Fruit fly (Drosophila melanogaster) whole organism, embryonic: ENCODE results near the gene tutl.

Source experiments
- Aef1 ChIP-seq: fragments of 200-800 bp; sonication (Bioruptor generic); IDR thresholded peaks from 3 replicates; pipeline ENCODE4 v1.3.6; 2022; ENCODE audit warnings: missing biosample characterization, missing genetic modification characterization
- B-H1 ChIP-seq: fragments of 200-800 bp; sonication (Bioruptor generic); IDR thresholded peaks from 3 replicates; pipeline ENCODE4 v1.3.6; 2022; ENCODE audit warnings: missing biosample characterization, missing genetic modification characterization
- Bgb ChIP-seq: fragments of 200-800 bp; sonication (Bioruptor generic); IDR thresholded peaks from 2 replicates; pipeline ENCODE4 v1.3.6; 2022; ENCODE audit warnings: missing biosample characterization, missing genetic modification characterization; ENCODE audit not compliant: partially characterized antibody
- Bteb2 ChIP-seq: fragments of 200-800 bp; sonication (Bioruptor generic); optimal IDR thresholded peaks from 2 replicates; lab custom pipeline; 2016; ENCODE audit warnings: missing biosample characterization, missing genetic modification characterization
- CG12769 ChIP-seq: fragments of 200-800 bp; sonication (Bioruptor generic); optimal IDR thresholded peaks from 2 replicates; lab custom pipeline; 2019; ENCODE audit warnings: missing biosample characterization, mild to moderate bottlenecking, missing genetic modification characterization, moderate library complexity
- CG16813 ChIP-seq: fragments of 200-800 bp; sonication (Bioruptor generic); IDR thresholded peaks from 3 replicates; pipeline ENCODE4 v1.3.6; 2022; ENCODE audit warnings: missing biosample characterization, missing genetic modification characterization; ENCODE audit not compliant: partially characterized antibody
- CG16863 ChIP-seq: fragments of 200-800 bp; sonication (Bioruptor generic); optimal IDR thresholded peaks from 3 replicates; lab custom pipeline; 2016; ENCODE audit warnings: missing biosample characterization, missing genetic modification characterization
- CG17359 ChIP-seq: fragments of 200-800 bp; sonication (Bioruptor generic); optimal IDR thresholded peaks from 3 replicates; lab custom pipeline; 2018; ENCODE audit warnings: missing biosample characterization, mild to moderate bottlenecking, missing genetic modification characterization, moderate library complexity
- CG17361 ChIP-seq: fragments of 200-800 bp; sonication (Bioruptor generic); IDR thresholded peaks from 3 replicates; pipeline ENCODE4 v1.3.6; 2022; ENCODE audit warnings: missing biosample characterization, missing genetic modification characterization
- CG30403 ChIP-seq: fragments of 200-800 bp; sonication (Bioruptor generic); optimal IDR thresholded peaks from 3 replicates; lab custom pipeline; 2016; ENCODE audit warnings: missing biosample characterization, missing genetic modification characterization
- CG32532 ChIP-seq: fragments of 200-800 bp; sonication (Bioruptor generic); IDR thresholded peaks from 2 replicates; pipeline ENCODE4 v1.3.6; 2022; ENCODE audit warnings: missing biosample characterization, missing genetic modification characterization
- CG3847 ChIP-seq: fragments of 200-800 bp; sonication (Bioruptor generic); IDR thresholded peaks from 2 replicates; pipeline ENCODE4 v1.3.6; 2022; ENCODE audit warnings: missing biosample characterization, missing genetic modification characterization
- CG3995 ChIP-seq: fragments of 200-800 bp; sonication (Bioruptor generic); optimal IDR thresholded peaks from 3 replicates; lab custom pipeline; 2016; ENCODE audit warnings: missing biosample characterization, missing genetic modification characterization
- CG42726 ChIP-seq: fragments of 200-800 bp; sonication (Bioruptor generic); IDR thresholded peaks from 2 replicates; pipeline ENCODE4 v1.3.6; 2022; ENCODE audit warnings: missing biosample characterization, missing genetic modification characterization; ENCODE audit not compliant: partially characterized antibody
- CG4360 ChIP-seq: fragments of 200-800 bp; sonication (Bioruptor generic); IDR thresholded peaks from 2 replicates; pipeline ENCODE4 v1.3.6; 2022; ENCODE audit warnings: missing biosample characterization, missing genetic modification characterization
- CG4404 ChIP-seq: fragments of 200-800 bp; sonication (Bioruptor generic); IDR thresholded peaks from 2 replicates; pipeline ENCODE4 v1.3.6; 2022; ENCODE audit warnings: missing biosample characterization, missing genetic modification characterization
- CG4424 ChIP-seq: fragments of 200-800 bp; sonication (Bioruptor generic); optimal IDR thresholded peaks from 3 replicates; lab custom pipeline; 2016; ENCODE audit warnings: missing biosample characterization, missing genetic modification characterization
- CG4730 ChIP-seq: fragments of 200-800 bp; sonication (Bioruptor generic); IDR thresholded peaks from 2 replicates; pipeline ENCODE4 v1.3.6; 2022; ENCODE audit warnings: missing biosample characterization, missing genetic modification characterization
- CG6272 ChIP-seq: fragments of 200-800 bp; sonication (Bioruptor generic); IDR thresholded peaks from 2 replicates; pipeline ENCODE4 v1.3.6; 2022; ENCODE audit warnings: missing biosample characterization, missing genetic modification characterization
- CG7839 ChIP-seq: fragments of 200-800 bp; sonication (Bioruptor generic); optimal IDR thresholded peaks from 3 replicates; lab custom pipeline; 2018; ENCODE audit warnings: missing biosample characterization, mild to moderate bottlenecking, missing genetic modification characterization, moderate library complexity
- CG8359 ChIP-seq: fragments of 200-800 bp; sonication (Bioruptor generic); optimal IDR thresholded peaks from 2 replicates; lab custom pipeline; 2017; ENCODE audit warnings: missing biosample characterization, mild to moderate bottlenecking, missing genetic modification characterization, borderline replicate concordance
- CG8388 ChIP-seq: fragments of 200-800 bp; sonication (Bioruptor generic); optimal IDR thresholded peaks from 2 replicates; lab custom pipeline; 2019; ENCODE audit warnings: missing biosample characterization, mild to moderate bottlenecking, missing genetic modification characterization, moderate library complexity
- CHES-1-like ChIP-seq: fragments of 200-800 bp; sonication (Bioruptor generic); optimal IDR thresholded peaks from 2 replicates; lab custom pipeline; 2016; ENCODE audit warnings: missing biosample characterization, missing genetic modification characterization
- D ChIP-seq, 2 experiments: fragments of 200-800 bp in 1 of 2; fragments of >200 bp in 1 of 2; sonication (Bioruptor generic) in 1 of 2; optimal IDR thresholded peaks; 2 replicates in 1 of 2; 3 replicates in 1 of 2; lab custom pipeline; 2017; ENCODE audit warnings: mild to moderate bottlenecking in 1 of 2, missing biosample characterization in 1 of 2, missing genetic modification characterization in 1 of 2, missing genetic modification reagents in 1 of 2
- Dad ChIP-seq: fragments of 200-800 bp; sonication (Bioruptor generic); optimal IDR thresholded peaks from 3 replicates; lab custom pipeline; 2016; ENCODE audit warnings: missing biosample characterization, missing genetic modification characterization
- Dref ChIP-seq: fragments of 200-800 bp; sonication (Bioruptor generic); IDR thresholded peaks from 2 replicates; pipeline ENCODE4 v1.3.6; 2022; ENCODE audit warnings: missing biosample characterization, missing genetic modification characterization
- Eip74EF ChIP-seq, 2 experiments: fragments of 200-800 bp in 1 of 2; fragments of >200 bp in 1 of 2; sonication (Bioruptor generic) in 1 of 2; optimal IDR thresholded peaks; 2 replicates each; lab custom pipeline; 2017 to 2019; ENCODE audit warnings: missing biosample characterization in 2 of 2, missing genetic modification characterization in 2 of 2, mild to moderate bottlenecking in 1 of 2, moderate library complexity in 1 of 2
- Ets65A ChIP-seq: fragments of 200-800 bp; sonication (Bioruptor generic); peaks from one replicate; lab custom pipeline; 2016; ENCODE audit warnings: missing biosample characterization, missing genetic modification characterization
- HLH54F ChIP-seq: fragments of 200-800 bp; sonication (Bioruptor generic); optimal IDR thresholded peaks from 3 replicates; lab custom pipeline; 2016; ENCODE audit warnings: missing biosample characterization, missing genetic modification characterization
- HmgD ChIP-seq: fragments of 200-800 bp; sonication (Bioruptor generic); optimal IDR thresholded peaks from 3 replicates; lab custom pipeline; 2016; ENCODE audit warnings: missing biosample characterization, missing genetic modification characterization
- Jarid2 ChIP-seq: fragments of 200-800 bp; sonication (Bioruptor generic); optimal IDR thresholded peaks from 3 replicates; lab custom pipeline; 2017; ENCODE audit warnings: mild to moderate bottlenecking, missing biosample characterization, missing genetic modification reagents, missing genetic modification characterization
- Nf-YA ChIP-seq: fragments of 200-800 bp; sonication (Bioruptor generic); IDR thresholded peaks from 2 replicates; pipeline ENCODE4 v1.3.6; 2022; ENCODE audit warnings: missing biosample characterization, missing genetic modification characterization
- Spps ChIP-seq: fragments of 200-800 bp; sonication (Bioruptor generic); optimal IDR thresholded peaks from 2 replicates; lab custom pipeline; 2018; ENCODE audit warnings: missing biosample characterization, mild to moderate bottlenecking, missing genetic modification characterization
- Xbp1 ChIP-seq: fragments of 200-800 bp; sonication (Bioruptor generic); optimal IDR thresholded peaks from 3 replicates; lab custom pipeline; 2016; ENCODE audit warnings: missing biosample characterization, mild to moderate bottlenecking, missing genetic modification characterization
- ato ChIP-seq: fragments of 200-800 bp; sonication (Bioruptor generic); IDR thresholded peaks from 2 replicates; pipeline ENCODE4 v1.3.6; 2022; ENCODE audit warnings: missing biosample characterization, missing genetic modification characterization; ENCODE audit not compliant: partially characterized antibody
- crp ChIP-seq, 2 experiments: fragments of 200-800 bp; sonication (Bioruptor generic); optimal IDR thresholded peaks; 2 replicates in 1 of 2; 3 replicates in 1 of 2; lab custom pipeline; 2017; ENCODE audit warnings: missing biosample characterization in 2 of 2, missing genetic modification characterization in 2 of 2, mild to moderate bottlenecking in 1 of 2, moderate library complexity in 1 of 2
- da ChIP-seq: fragments of 200-800 bp; sonication (Bioruptor generic); optimal IDR thresholded peaks from 2 replicates; lab custom pipeline; 2016; ENCODE audit warnings: missing biosample characterization, missing genetic modification characterization
- dysf ChIP-seq: fragments of 200-800 bp; sonication (Bioruptor generic); IDR thresholded peaks from 3 replicates; pipeline ENCODE4 v1.3.6; 2022; ENCODE audit warnings: missing biosample characterization, missing genetic modification characterization
- en ChIP-seq: fragments of 200-800 bp; sonication (Bioruptor generic); optimal IDR thresholded peaks from 2 replicates; lab custom pipeline; 2016; ENCODE audit warnings: missing biosample characterization, missing genetic modification characterization
- exex ChIP-seq: fragments of 200-800 bp; sonication (Bioruptor generic); optimal IDR thresholded peaks from 4 replicates; lab custom pipeline; 2018; ENCODE audit warnings: missing biosample characterization, mild to moderate bottlenecking, missing genetic modification characterization, moderate library complexity
- hb ChIP-seq: fragments of 200-800 bp; sonication (Bioruptor generic); IDR thresholded peaks from 3 replicates; pipeline ENCODE4 v1.3.6; 2022; ENCODE audit warnings: missing biosample characterization, missing genetic modification characterization; ENCODE audit not compliant: partially characterized antibody
- jing ChIP-seq: fragments of 200-800 bp; sonication (Bioruptor generic); optimal IDR thresholded peaks from 2 replicates; lab custom pipeline; 2018; ENCODE audit warnings: missing biosample characterization, mild to moderate bottlenecking, missing genetic modification characterization
- klu ChIP-seq: fragments of 200-800 bp; sonication (Bioruptor generic); IDR thresholded peaks from 2 replicates; pipeline ENCODE4 v1.3.6; 2022; ENCODE audit warnings: missing biosample characterization, missing genetic modification characterization
- nau ChIP-seq: fragments of 200-800 bp; sonication (Bioruptor generic); optimal IDR thresholded peaks from 3 replicates; lab custom pipeline; 2017; ENCODE audit warnings: missing biosample characterization, mild to moderate bottlenecking, missing genetic modification characterization, missing genetic modification reagents
- row ChIP-seq: fragments of 200-800 bp; sonication (Bioruptor generic); IDR thresholded peaks from 3 replicates; pipeline ENCODE4 v1.3.6; 2022; ENCODE audit warnings: missing biosample characterization, missing genetic modification characterization
- seq ChIP-seq: fragments of 200-800 bp; sonication (Bioruptor generic); IDR thresholded peaks from 2 replicates; pipeline ENCODE4 v1.3.6; 2022; ENCODE audit warnings: missing biosample characterization, missing genetic modification characterization
- tio ChIP-seq: fragments of 200-800 bp; sonication (Bioruptor generic); optimal IDR thresholded peaks from 2 replicates; lab custom pipeline; 2017; ENCODE audit warnings: missing biosample characterization, missing genetic modification characterization, inconsistent platforms
- trem ChIP-seq: fragments of 200-800 bp; optimal IDR thresholded peaks from 3 replicates; lab custom pipeline; 2019; ENCODE audit warnings: missing biosample characterization, mild to moderate bottlenecking, missing genetic modification characterization, moderate library complexity
- usp ChIP-seq: fragments of >200 bp; optimal IDR thresholded peaks from 2 replicates; lab custom pipeline; 2017; ENCODE audit warnings: missing biosample characterization, missing genetic modification characterization
- wek ChIP-seq: fragments of 200-800 bp; sonication (Bioruptor generic); optimal IDR thresholded peaks from 3 replicates; lab custom pipeline; 2018; ENCODE audit warnings: missing biosample characterization, mild to moderate bottlenecking, missing genetic modification characterization, moderate library complexity
- zfh1 ChIP-seq: fragments of 200-800 bp; sonication (Bioruptor generic); IDR thresholded peaks from 3 replicates; pipeline ENCODE4 v1.3.6; 2022; ENCODE audit warnings: missing biosample characterization, missing genetic modification characterization

Gene tutl

DNA sequence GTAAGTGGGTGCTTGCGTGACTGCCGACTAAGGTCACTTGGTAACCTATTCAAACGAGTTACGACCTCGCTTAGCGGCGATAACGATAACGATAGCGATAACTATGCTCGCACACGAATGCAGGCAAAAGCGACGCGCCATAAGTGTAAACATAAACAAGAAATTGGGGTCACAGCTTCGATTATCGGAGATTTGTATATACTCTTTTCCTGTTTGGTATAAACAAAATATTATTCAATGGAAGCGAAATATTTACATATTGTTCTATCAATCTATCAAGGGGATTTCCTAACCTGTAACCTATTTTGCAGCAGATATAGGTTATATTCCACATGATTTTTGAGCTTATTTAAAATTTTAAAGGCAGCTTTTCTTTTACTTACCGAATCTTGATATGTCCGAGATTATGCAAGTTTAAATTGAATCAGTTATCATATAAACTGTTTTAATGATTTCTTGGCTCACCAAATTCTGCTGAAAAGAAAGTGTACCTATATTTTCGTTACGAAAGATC lies 3.1 kb downstream of the tutl start (continued):
- TF ChIP-seq CG8388 (GFP tag; lab: Kevin White, UChicago) (peak; percentile 49), Dad (GFP tag; lab: Kevin White, UChicago) (no peak), Spps (tag; lab: Kevin White, UChicago) (no peak), Jarid2 (GFP tag; lab: Kevin White, UChicago) (no peak), CG4424 (GFP tag; lab: Kevin White, UChicago) (peak; percentile 16), D (optimal IDR thresholded peaks at IDR 0.05; lab: Kevin White, UChicago) (no peak), D (GFP tag; optimal IDR thresholded peaks at IDR 0.05; lab: Kevin White, UChicago) (peak; percentile 23), tio (GFP tag; lab: Kevin White, UChicago) (peak; percentile 15), CG30403 (peak; percentile 32), Dref (GFP tag; lab: Robert Waterston, UW) (peak; percentile 33; the same call in 1 of the 2 replicates), Xbp1 (GFP tag; lab: Kevin White, UChicago) (no peak), CG17359 (tag; lab: Kevin White, UChicago) (peak; percentile 42), CG4404 (no peak), CG4730 (no peak), ato (GFP tag; lab: Robert Waterston, UW) (no peak), HmgD (GFP tag; lab: Kevin White, UChicago) (no peak), Ets65A (GFP tag; lab: Kevin White, UChicago) (peak; percentile 47), dysf (GFP tag; lab: Robert Waterston, UW) (no peak), jing (GFP tag; lab: Kevin White, UChicago) (no peak), hb (0 out of 3 replicates have a peak, but pooled peaks have one; percentile 26), trem (peak; percentile 19), CG7839 (tag; lab: Kevin White, UChicago) (peak; percentile 50), B-H1 (GFP tag; lab: Robert Waterston, UW) (no peak), HLH54F (GFP tag; lab: Kevin White, UChicago) (no peak), Eip74EF (GFP tag; optimal IDR thresholded peaks at IDR 0.05; lab: Kevin White, UChicago) (peak in 1 of 2 experiments; percentile 90), zfh1 (GFP tag; lab: Robert Waterston, UW) (no peak), row (peak; percentile 49), wek (GFP tag; lab: Kevin White, UChicago) (no peak), CG4360 (GFP tag; lab: Robert Waterston, UW) (no peak), Aef1 (no peak), seq (GFP tag; lab: Robert Waterston, UW) (no peak), CG17361 (peak; percentile 71), crp (GFP tag; optimal IDR thresholded peaks at IDR 0.05; lab: Kevin White, UChicago) (no peak), CG16863 (GFP tag; lab: Kevin White, UChicago) (no peak), Bgb (GFP tag; lab: Robert Waterston, UW) (no peak), klu (GFP tag; lab: Robert Waterston, UW) (no peak), CG42726 (GFP tag; lab: Robert Waterston, UW) (no peak), usp (GFP tag; lab: Kevin White, UChicago) (no peak), da (GFP tag; lab: Kevin White, UChicago) (no peak), CHES-1-like (GFP tag; lab: Kevin White, UChicago) (no peak)

DNA sequence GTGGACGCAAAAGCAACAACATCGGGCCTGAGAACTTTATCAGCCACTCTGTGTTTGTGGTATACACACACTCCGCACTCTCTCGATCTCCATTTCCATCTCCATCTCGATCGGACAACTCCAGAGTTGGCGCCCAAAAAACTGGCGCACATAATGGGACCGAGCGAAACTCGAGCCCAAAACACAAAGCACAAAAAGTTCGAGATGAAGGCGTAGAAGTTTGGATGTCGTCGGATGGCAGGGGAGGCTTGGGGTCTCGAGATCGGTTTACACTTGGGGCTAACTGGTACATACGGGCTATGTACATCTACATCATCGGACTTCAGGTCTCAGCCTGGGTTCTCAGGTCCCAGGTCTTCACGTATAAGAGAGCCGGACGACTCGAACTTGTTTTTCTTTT lies 3.7 kb downstream of the tutl start:
- no peak for TF ChIP-seq CG16813
- TF ChIP-seq en (GFP tag; lab: Kevin White, UChicago): no peak
- no peak for TF ChIP-seq Nf-YA (GFP tag; lab: Robert Waterston, UW)
- 0 out of 2 replicates have a peak, but pooled peaks have one; percentile 7 for TF ChIP-seq CG32532
- TF ChIP-seq CG6272 (GFP tag; lab: Robert Waterston, UW): no peak
- no peak for TF ChIP-seq CG3995 (GFP tag; lab: Kevin White, UChicago)
- TF ChIP-seq Bteb2 (GFP tag; lab: Kevin White, UChicago): no peak
- TF ChIP-seq exex (tag; lab: Kevin White, UChicago): no peak
- no peak for TF ChIP-seq nau (GFP tag; lab: Kevin White, UChicago)
- TF ChIP-seq CG12769 (tag; lab: Kevin White, UChicago): peak; percentile 84
- TF ChIP-seq CG8359 (GFP tag; lab: Kevin White, UChicago): no peak
- TF ChIP-seq HLH54F (GFP tag; lab: Kevin White, UChicago): no peak
- 0 out of 2 replicates have a peak, but pooled peaks have one; percentile 11 for TF ChIP-seq CG3847 (GFP tag; lab: Robert Waterston, UW)
